Worm (Caenorhabditis elegans) whole organism, L3 larva: ENCODE results near the gene pqn-41.

Experiments used
- R02D3.7 ChIP-seq: fragments of 150-350 bp; optimal IDR thresholded peaks from 2 replicates; lab custom pipeline; 2014; ENCODE audit warnings: missing biosample characterization, missing genetic modification characterization
- ama-1 ChIP-seq: fragments of 150-350 bp; optimal IDR thresholded peaks from 2 replicates; lab custom pipeline; 2018

DNA sequence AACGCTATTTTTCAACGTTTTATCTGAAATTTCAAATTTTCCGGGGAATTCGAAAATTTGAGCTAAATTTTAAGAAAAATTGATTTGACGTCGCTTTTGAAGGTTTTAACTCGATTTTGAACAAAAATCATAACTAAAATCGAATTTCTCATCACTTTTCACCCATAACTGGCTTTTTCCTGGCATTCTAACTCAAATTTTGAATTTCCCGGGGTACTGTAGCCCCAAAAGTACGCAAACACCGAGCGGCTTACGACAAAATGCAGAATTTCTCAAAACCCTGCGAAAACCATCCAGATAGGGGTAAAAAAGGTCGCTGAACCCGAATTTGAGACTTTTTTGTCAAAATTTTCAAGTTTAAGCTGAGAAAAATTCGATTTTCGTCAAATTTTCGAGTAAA is 21.5 kb downstream of the pqn-41 start:
- TF ChIP-seq ama-1 (lab: Kevin White, UChicago) (no peak), R02D3.7 (tag; lab: Kevin White, UChicago) (no peak)
